Worm (Caenorhabditis elegans) whole organism, young adult: ENCODE measurements around the gene F27E5.3.

Experiments used
- C06A6.2 ChIP-seq: fragments of 200-800 bp; sonication (Bioruptor generic); conservative IDR thresholded peaks from 2 replicates; pipeline ENCODE4 v1.3.6; 2022; ENCODE audit warnings: missing genetic modification characterization, missing compliant biosample characterization
- C17E4.6 ChIP-seq: fragments of 200-800 bp; sonication (Bioruptor generic); IDR thresholded peaks from 2 replicates; pipeline ENCODE4 v1.3.6; 2022; ENCODE audit warnings: missing genetic modification reagents, missing genetic modification characterization, missing compliant biosample characterization
- D2030.7 ChIP-seq: fragments of 200-800 bp; sonication (Bioruptor generic); IDR thresholded peaks from 2 replicates; pipeline ENCODE4 v1.3.6; 2022; ENCODE audit warnings: missing genetic modification reagents, missing genetic modification characterization, missing compliant biosample characterization
- F10E7.11 ChIP-seq: sonication (generic microtip); optimal IDR thresholded peaks from 2 replicates; lab custom pipeline; 2017; ENCODE audit warnings: mild to moderate bottlenecking, missing genetic modification characterization, moderate library complexity, missing compliant biosample characterization
- F33H1.4 ChIP-seq: fragments of 200-800 bp; sonication (Bioruptor generic); IDR thresholded peaks from 2 replicates; pipeline ENCODE4 v1.3.6; 2022; ENCODE audit warnings: missing genetic modification reagents, missing genetic modification characterization, missing compliant biosample characterization
- F57A8.1 ChIP-seq: fragments of 200-800 bp; sonication (Bioruptor generic); optimal IDR thresholded peaks from 2 replicates; lab custom pipeline; 2018; ENCODE audit warnings: mild to moderate bottlenecking, missing genetic modification characterization, moderate library complexity, missing compliant biosample characterization
- K11D2.4 ChIP-seq: fragments of 200-800 bp; sonication (Bioruptor generic); IDR thresholded peaks from 2 replicates; pipeline ENCODE4 v1.3.6; 2022; ENCODE audit warnings: missing genetic modification reagents, missing genetic modification characterization, missing compliant biosample characterization
- Y95B8A.8 ChIP-seq: fragments of 200-800 bp; sonication (Bioruptor generic); IDR thresholded peaks from 2 replicates; pipeline ENCODE4 v1.3.6; 2022; ENCODE audit warnings: missing genetic modification reagents, missing genetic modification characterization, missing compliant biosample characterization
- aptf-2 ChIP-seq: fragments of 200-800 bp; sonication (Bioruptor generic); conservative IDR thresholded peaks from 2 replicates; pipeline ENCODE4 v1.3.6; 2022; ENCODE audit warnings: missing genetic modification reagents, missing genetic modification characterization, missing compliant biosample characterization
- athp-1 ChIP-seq: sonication (generic microtip); optimal IDR thresholded peaks from 2 replicates; lab custom pipeline; 2017; ENCODE audit warnings: mild to moderate bottlenecking, missing genetic modification characterization, missing compliant biosample characterization
- attf-5 ChIP-seq: fragments of 200-800 bp; sonication (Bioruptor generic); optimal IDR thresholded peaks from 2 replicates; lab custom pipeline; 2018; ENCODE audit warnings: mild to moderate bottlenecking, missing genetic modification characterization, missing compliant biosample characterization
- bed-1 ChIP-seq: fragments of 200-800 bp; sonication (Bioruptor generic); IDR thresholded peaks from 2 replicates; pipeline ENCODE4 v1.3.6; 2022; ENCODE audit warnings: missing genetic modification reagents, missing genetic modification characterization, missing compliant biosample characterization
- cebp-1 ChIP-seq, 2 experiments: fragments of 200-800 bp in 1 of 2; sonication (Bioruptor generic) in 1 of 2; sonication (generic microtip) in 1 of 2; IDR thresholded peaks in 1 of 2; optimal IDR thresholded peaks in 1 of 2; 2 replicates each; pipeline versions ENCODE4 v1.3.6 to Lab custom; 2017 to 2022; ENCODE audit warnings: missing compliant biosample characterization in 2 of 2, missing genetic modification characterization in 2 of 2, mild to moderate bottlenecking in 1 of 2, missing genetic modification reagents in 1 of 2, moderate library complexity in 1 of 2
- cebp-2 ChIP-seq: fragments of 200-800 bp; sonication (Bioruptor generic); IDR thresholded peaks from 2 replicates; pipeline ENCODE4 v1.3.6; 2022; ENCODE audit warnings: missing genetic modification characterization, missing compliant biosample characterization
- ceh-91 ChIP-seq: fragments of 200-800 bp; sonication (Bioruptor generic); IDR thresholded peaks from 2 replicates; pipeline ENCODE4 v1.3.6; 2022; ENCODE audit warnings: missing genetic modification reagents, missing genetic modification characterization, missing compliant biosample characterization
- chd-7 ChIP-seq: sonication (generic microtip); optimal IDR thresholded peaks from 2 replicates; lab custom pipeline; 2016; ENCODE audit warnings: mild to moderate bottlenecking, missing genetic modification characterization, moderate library complexity, missing compliant biosample characterization
- dpl-1 ChIP-seq: fragments of 150-350 bp; optimal IDR thresholded peaks from 2 replicates; lab custom pipeline; 2014; ENCODE audit warnings: missing biosample characterization, missing genetic modification reagents, missing genetic modification characterization
- efl-1 ChIP-seq: fragments of 150-350 bp; optimal IDR thresholded peaks from 2 replicates; lab custom pipeline; 2014; ENCODE audit warnings: missing biosample characterization, missing genetic modification reagents, missing genetic modification characterization
- egl-44 ChIP-seq: fragments of 200-800 bp; sonication (Bioruptor generic); IDR thresholded peaks from 2 replicates; pipeline ENCODE4 v1.3.6; 2022; ENCODE audit warnings: missing genetic modification reagents, missing genetic modification characterization, missing compliant biosample characterization
- egrh-3 ChIP-seq: fragments of 200-800 bp; sonication (Bioruptor generic); IDR thresholded peaks from 2 replicates; pipeline ENCODE4 v1.3.6; 2022; ENCODE audit warnings: missing genetic modification reagents, missing genetic modification characterization, missing compliant biosample characterization
- ekl-4 ChIP-seq: fragments of 200-800 bp; sonication (Bioruptor generic); IDR thresholded peaks from 2 replicates; pipeline ENCODE4 v1.3.6; 2022; ENCODE audit warnings: missing genetic modification reagents, missing genetic modification characterization, missing compliant biosample characterization
- gei-17 ChIP-seq: fragments of 200-800 bp; sonication (Bioruptor generic); optimal IDR thresholded peaks from 2 replicates; lab custom pipeline; 2018; ENCODE audit warnings: mild to moderate bottlenecking, missing genetic modification characterization, missing compliant biosample characterization
- hlh-26 ChIP-seq: fragments of 200-800 bp; sonication (Bioruptor generic); conservative IDR thresholded peaks from 2 replicates; pipeline ENCODE4 v1.3.6; 2022; ENCODE audit warnings: missing genetic modification reagents, missing genetic modification characterization, missing compliant biosample characterization
- hmg-20 ChIP-seq: fragments of 200-800 bp; sonication (Bioruptor generic); IDR thresholded peaks from 2 replicates; pipeline ENCODE4 v1.3.6; 2022; ENCODE audit warnings: missing genetic modification reagents, missing genetic modification characterization, missing compliant biosample characterization
- hrde-1 ChIP-seq: sonication (generic microtip); optimal IDR thresholded peaks from 2 replicates; lab custom pipeline; 2016; ENCODE audit warnings: missing genetic modification characterization, mild to moderate bottlenecking, missing compliant biosample characterization, moderate library complexity, missing genotype, missing genetic modification reagents, borderline replicate concordance
- lag-1 ChIP-seq: fragments of 200-800 bp; sonication (Bioruptor generic); IDR thresholded peaks from 2 replicates; pipeline ENCODE4 v1.3.6; 2022; ENCODE audit warnings: missing genetic modification reagents, missing genetic modification characterization, missing compliant biosample characterization
- lin-35 ChIP-seq, 3 experiments: fragments of 150-350 bp in 2 of 3; sonication (generic microtip) in 1 of 3; optimal IDR thresholded peaks; 2 replicates each; lab custom pipeline; 2014 to 2018; ENCODE audit warnings: missing biosample characterization in 3 of 3, missing genetic modification characterization in 3 of 3, missing genetic modification reagents in 3 of 3
- lsl-1 ChIP-seq: fragments of 200-800 bp; sonication (Bioruptor generic); optimal IDR thresholded peaks from 2 replicates; lab custom pipeline; 2018; ENCODE audit warnings: mild to moderate bottlenecking, missing genetic modification characterization, moderate library complexity, missing compliant biosample characterization
- madf-10 ChIP-seq: sonication (generic microtip); optimal IDR thresholded peaks from 2 replicates; lab custom pipeline; 2016; ENCODE audit warnings: mild to moderate bottlenecking, missing genetic modification characterization, missing compliant biosample characterization
- madf-3 ChIP-seq: fragments of 200-800 bp; sonication (Bioruptor generic); IDR thresholded peaks from 2 replicates; pipeline ENCODE4 v1.3.6; 2022; ENCODE audit warnings: missing genetic modification reagents, missing genetic modification characterization, missing compliant biosample characterization
- madf-6 ChIP-seq: fragments of 200-800 bp; sonication (Bioruptor generic); IDR thresholded peaks from 2 replicates; pipeline ENCODE4 v1.3.6; 2022; ENCODE audit warnings: missing genetic modification reagents, missing genetic modification characterization, missing compliant biosample characterization
- madf-8 ChIP-seq: fragments of 200-800 bp; sonication (Bioruptor generic); conservative IDR thresholded peaks from 2 replicates; pipeline ENCODE4 v1.3.6; 2022; ENCODE audit warnings: missing genetic modification reagents, missing genetic modification characterization, missing compliant biosample characterization
- mes-4 ChIP-seq: sonication (generic microtip); optimal IDR thresholded peaks from 2 replicates; lab custom pipeline; 2016; ENCODE audit warnings: missing genotype, missing genetic modification characterization, missing compliant biosample characterization
- mxl-1 ChIP-seq: sonication (generic microtip); optimal IDR thresholded peaks from 2 replicates; lab custom pipeline; 2016; ENCODE audit warnings: missing genetic modification characterization, missing compliant biosample characterization
- nfya-1 ChIP-seq: sonication (generic microtip); optimal IDR thresholded peaks from 2 replicates; lab custom pipeline; 2017; ENCODE audit warnings: antibody characterized with exemption, missing compliant biosample characterization, missing genetic modification characterization, borderline replicate concordance; ENCODE audit not compliant: insufficient read depth
- nfyb-1 ChIP-seq: fragments of 200-800 bp; sonication (Bioruptor generic); IDR thresholded peaks from 2 replicates; pipeline ENCODE4 v1.3.6; 2022; ENCODE audit warnings: missing genetic modification reagents, missing genetic modification characterization, missing compliant biosample characterization
- nhr-120 ChIP-seq: fragments of 200-800 bp; sonication (Bioruptor generic); IDR thresholded peaks from 2 replicates; pipeline ENCODE4 v1.3.6; 2022; ENCODE audit warnings: missing genetic modification characterization, missing compliant biosample characterization
- nhr-179 ChIP-seq: sonication (generic microtip); optimal IDR thresholded peaks from 2 replicates; lab custom pipeline; 2016; ENCODE audit warnings: mild to moderate bottlenecking, missing genetic modification characterization, missing compliant biosample characterization
- pbrm-1 ChIP-seq: fragments of 200-800 bp; sonication (Bioruptor generic); IDR thresholded peaks from 2 replicates; pipeline ENCODE4 v1.3.6; 2022; ENCODE audit warnings: missing genetic modification reagents, missing genetic modification characterization, missing compliant biosample characterization
- pha-4 ChIP-seq: fragments of 150-350 bp; sonication (generic microtip); optimal IDR thresholded peaks from 2 replicates; lab custom pipeline; 2014; ENCODE audit warnings: missing biosample characterization, missing genetic modification reagents, missing genetic modification characterization
- snpc-3.4 ChIP-seq: sonication (generic microtip); optimal IDR thresholded peaks from 2 replicates; lab custom pipeline; 2017; ENCODE audit warnings: missing genetic modification characterization, mild to moderate bottlenecking, missing compliant biosample characterization, antibody characterized with exemption, moderate library complexity, missing genotype, missing genetic modification reagents
- snpc-4 ChIP-seq, 5 experiments: fragments of 150-350 bp in 1 of 5; sonication (generic microtip) in 4 of 5; optimal IDR thresholded peaks; 2 replicates each; lab custom pipeline; 2014 to 2018; ENCODE audit warnings: missing genetic modification characterization in 5 of 5, missing biosample characterization in 3 of 5, antibody characterized with exemption in 2 of 5, mild to moderate bottlenecking in 2 of 5, missing compliant biosample characterization in 2 of 5, missing genotype in 2 of 5, moderate library complexity in 2 of 5, missing genetic modification reagents in 1 of 5
- tbp1 ChIP-seq: fragments of 200-800 bp; sonication (Bioruptor generic); optimal IDR thresholded peaks from 2 replicates; lab custom pipeline; 2018; ENCODE audit warnings: mild to moderate bottlenecking, missing genetic modification characterization, missing compliant biosample characterization
- xnd-1 ChIP-seq: sonication (generic microtip); optimal IDR thresholded peaks from 2 replicates; lab custom pipeline; 2016; ENCODE audit warnings: missing genotype, missing genetic modification reagents, missing genetic modification characterization, missing compliant biosample characterization
- ztf-26 ChIP-seq: sonication (generic microtip); optimal IDR thresholded peaks from 2 replicates; lab custom pipeline; 2017; ENCODE audit warnings: missing genetic modification characterization, missing compliant biosample characterization
- ztf-3 ChIP-seq: fragments of 200-800 bp; sonication (Bioruptor generic); optimal IDR thresholded peaks from 2 replicates; lab custom pipeline; 2018; ENCODE audit warnings: mild to moderate bottlenecking, missing genetic modification characterization, missing compliant biosample characterization

The F27E5.3 gene

DNA sequence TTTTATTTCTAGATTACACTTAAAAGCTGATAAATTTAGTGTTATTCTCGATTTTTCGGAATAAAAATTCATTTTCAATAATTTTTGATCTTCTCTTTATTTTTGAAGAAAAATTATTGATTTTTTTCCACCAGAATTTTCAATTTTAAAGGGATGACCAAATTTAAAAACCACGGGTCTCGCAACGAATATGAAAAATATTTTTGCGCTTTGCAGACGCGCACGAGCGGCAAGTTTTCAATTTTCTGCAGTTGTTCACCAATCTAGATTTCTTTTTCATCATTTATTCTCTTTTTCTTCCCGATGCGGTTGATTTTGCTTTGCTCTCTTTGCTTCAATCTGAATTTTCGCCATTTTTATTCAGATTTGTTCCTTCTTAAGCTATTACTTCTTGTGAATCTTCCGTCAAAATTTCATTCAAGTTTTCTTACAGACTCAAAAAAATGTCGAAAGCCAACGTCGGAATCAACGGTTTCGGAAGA, 26.9 kb upstream of the F27E5.3 start, which contains the start of gene gpd-4:
Gene gpd-4 (plus strand): TSS at position 432 of the 482 bp plus-strand sequence.
- TF ChIP-seq mxl-1 (tag; lab: Kevin White, UChicago), result no peak
- no peak for TF ChIP-seq attf-5 (GFP tag; lab: Kevin White, UChicago)
- TF ChIP-seq F57A8.1, result no peak
- peak; percentile 82 for TF ChIP-seq F33H1.4 (GFP tag; lab: Robert Waterston, UW)
- TF ChIP-seq snpc-4 (GFP tag; optimal IDR thresholded peaks at IDR 0.05; lab: Kevin White, UChicago), result no peak
- TF ChIP-seq snpc-4 (tag; optimal IDR thresholded peaks at IDR 0.05; lab: Kevin White, UChicago), result peak in 1 of 4 experiments; percentile 30
- no peak for TF ChIP-seq lin-35 (GFP tag; optimal IDR thresholded peaks at IDR 0.05; lab: Kevin White, UChicago)
- TF ChIP-seq F10E7.11 (tag; lab: Kevin White, UChicago), result no peak
- TF ChIP-seq Y95B8A.8, result no peak
- peak; percentile 82 for TF ChIP-seq ceh-91 (GFP tag; lab: Robert Waterston, UW)
- TF ChIP-seq snpc-3.4 (tag; lab: Kevin White, UChicago), result peak; percentile 7
- peak; percentile 31 for TF ChIP-seq dpl-1 (GFP tag; lab: Kevin White, UChicago)
- TF ChIP-seq lsl-1 (GFP tag; lab: Kevin White, UChicago), result peak; percentile 39
- no peak for TF ChIP-seq gei-17 (GFP tag; lab: Kevin White, UChicago)
- TF ChIP-seq pbrm-1 (GFP tag; lab: Robert Waterston, UW), result no peak
- TF ChIP-seq efl-1, result peak; percentile 90
- TF ChIP-seq D2030.7 (GFP tag; lab: Robert Waterston, UW), result 0 out of 2 replicates have a peak, but pooled peaks have one; percentile 40
- TF ChIP-seq madf-3 (GFP tag; lab: Robert Waterston, UW), result no peak
- TF ChIP-seq ztf-26 (tag; lab: Kevin White, UChicago), result no peak
- TF ChIP-seq lag-1 (GFP tag; lab: Robert Waterston, UW), result no peak
- TF ChIP-seq mes-4, result no peak
- no peak for TF ChIP-seq ztf-3
- TF ChIP-seq nfya-1, result no peak
- TF ChIP-seq C06A6.2 (GFP tag; lab: Robert Waterston, UW), result no peak
- TF ChIP-seq madf-8 (GFP tag; lab: Robert Waterston, UW), result peak; percentile 75
- no peak for TF ChIP-seq hrde-1 (tag; lab: Kevin White, UChicago)
- TF ChIP-seq xnd-1 (tag; lab: Kevin White, UChicago), result peak; percentile 47
- TF ChIP-seq hmg-20 (GFP tag; lab: Robert Waterston, UW), result no peak
- TF ChIP-seq nhr-179 (tag; lab: Kevin White, UChicago), result no peak
- TF ChIP-seq ekl-4 (GFP tag; lab: Robert Waterston, UW), result no peak
- TF ChIP-seq bed-1 (GFP tag; lab: Robert Waterston, UW), result no peak
- TF ChIP-seq athp-1, result no peak
- no peak for TF ChIP-seq egrh-3
- TF ChIP-seq madf-6, result peak; percentile 81
- no peak for TF ChIP-seq hlh-26 (GFP tag; lab: Robert Waterston, UW)
- no peak for TF ChIP-seq egl-44
- no peak for TF ChIP-seq nhr-120 (GFP tag; lab: Robert Waterston, UW)

DNA sequence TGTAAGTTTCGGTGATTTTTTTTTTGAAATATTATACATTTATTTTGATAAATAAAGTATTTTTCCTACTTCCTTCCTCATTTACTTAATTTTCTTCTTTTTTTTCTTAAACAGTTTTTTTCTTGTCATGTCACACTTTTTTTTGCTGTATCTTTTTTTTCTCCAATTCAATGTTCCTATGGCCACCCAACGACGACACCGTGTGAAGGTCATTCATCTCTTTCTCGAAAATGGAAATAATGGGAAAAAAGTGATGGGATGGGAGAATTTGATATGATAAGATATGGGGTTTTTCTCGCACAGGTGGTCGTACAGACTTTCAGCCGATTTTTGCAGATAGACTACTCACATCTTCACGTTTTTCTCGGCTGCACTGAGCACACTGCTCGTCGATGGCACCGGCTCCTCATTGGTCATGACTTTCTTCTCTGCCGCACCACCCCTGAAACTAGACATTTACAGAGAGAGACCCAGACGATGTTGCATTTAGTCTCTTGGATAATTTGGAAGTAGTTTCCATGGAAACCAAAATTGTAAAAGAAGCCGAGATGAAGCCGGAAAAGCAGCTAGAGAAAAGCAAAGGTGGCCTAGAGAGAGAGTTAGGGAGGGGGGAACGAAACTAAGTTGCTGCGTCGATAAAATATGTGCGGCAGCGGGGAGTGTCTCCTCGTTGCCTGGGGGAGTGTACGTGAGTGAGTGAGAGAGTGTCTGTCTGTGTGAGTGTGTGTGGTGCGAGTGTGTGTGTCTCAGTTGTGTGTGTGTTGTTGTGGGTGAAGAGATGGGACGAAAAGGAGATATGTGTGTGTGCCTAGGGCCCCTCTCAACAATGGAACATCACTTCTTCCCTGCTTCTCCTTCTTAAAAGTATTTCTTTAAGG, 25.2 kb upstream of the F27E5.3 start, which contains the start of gene daf-19:
Gene daf-19 (minus strand): TSS at position 442 of the 878 bp plus-strand sequence.
- TF ChIP-seq F10E7.11 (tag; lab: Kevin White, UChicago), result no peak
- TF ChIP-seq cebp-2 (GFP tag; lab: Robert Waterston, UW), result no peak
- TF ChIP-seq pha-4 (tag; lab: Kevin White, UChicago), result no peak
- peak; percentile 40 for TF ChIP-seq chd-7 (tag; lab: Kevin White, UChicago)
- TF ChIP-seq aptf-2 (GFP tag; lab: Robert Waterston, UW), result no peak
- no peak for TF ChIP-seq C17E4.6 (GFP tag; lab: Robert Waterston, UW)
- peak; percentile 6 for TF ChIP-seq ztf-26 (tag; lab: Kevin White, UChicago)
- TF ChIP-seq cebp-1 (GFP tag; IDR thresholded peaks at IDR 0.05; lab: Robert Waterston, UW), result no peak
- TF ChIP-seq cebp-1 (tag; optimal IDR thresholded peaks at IDR 0.05; lab: Kevin White, UChicago), result peak; percentile 64
- TF ChIP-seq snpc-3.4 (tag; lab: Kevin White, UChicago), result no peak
- TF ChIP-seq ekl-4 (GFP tag; lab: Robert Waterston, UW), result 0 out of 2 replicates have a peak, but pooled peaks have one; percentile 33
- 0 out of 2 replicates have a peak, but pooled peaks have one; percentile 31 for TF ChIP-seq K11D2.4 (GFP tag; lab: Robert Waterston, UW)
- TF ChIP-seq tbp1, result peak; percentile 24
- peak; percentile 4 for TF ChIP-seq madf-10 (tag; lab: Kevin White, UChicago)
- peak; percentile 79 for TF ChIP-seq nfyb-1
